Worm (Caenorhabditis elegans) whole organism, L2 larva: ENCODE results near the gene srh-1.

Experiments
- C34F6.9 ChIP-seq: fragments of 150-350 bp; optimal IDR thresholded peaks from 2 replicates; lab custom pipeline; 2014; ENCODE audit warnings: missing biosample characterization, missing genetic modification characterization
- R02D3.7 ChIP-seq: fragments of 150-350 bp; optimal IDR thresholded peaks from 2 replicates; lab custom pipeline; 2014; ENCODE audit warnings: missing biosample characterization, missing genetic modification characterization
- Y55F3AM.14 ChIP-seq: fragments of 200-800 bp; sonication (Bioruptor generic); optimal IDR thresholded peaks from 2 replicates; lab custom pipeline; 2018; ENCODE audit warnings: mild to moderate bottlenecking, missing genetic modification characterization, missing compliant biosample characterization
- ZK546.5 ChIP-seq: sonication (generic microtip); optimal IDR thresholded peaks from 2 replicates; lab custom pipeline; 2017; ENCODE audit warnings: missing biosample characterization, missing genetic modification characterization
- alr-1 ChIP-seq: fragments of 150-350 bp; optimal IDR thresholded peaks from 2 replicates; lab custom pipeline; 2014; ENCODE audit warnings: missing biosample characterization, missing genetic modification characterization
- aly-2 ChIP-seq: fragments of 150-350 bp; optimal IDR thresholded peaks from 2 replicates; lab custom pipeline; 2014; ENCODE audit warnings: missing biosample characterization, missing genetic modification characterization
- ama-1 ChIP-seq: fragments of 150-350 bp; optimal IDR thresholded peaks from 2 replicates; lab custom pipeline; 2018; ENCODE audit warnings: inconsistent platforms
- blmp-1 ChIP-seq: sonication (generic microtip); optimal IDR thresholded peaks from 2 replicates; lab custom pipeline; 2017; ENCODE audit warnings: missing genetic modification characterization, mild to moderate bottlenecking, missing compliant biosample characterization, antibody characterized with exemption, moderate library complexity; ENCODE audit not compliant: insufficient read depth
- ceh-16 ChIP-seq: fragments of 150-350 bp; optimal IDR thresholded peaks from 2 replicates; lab custom pipeline; 2014; ENCODE audit warnings: missing biosample characterization, missing genetic modification characterization
- dmd-4 ChIP-seq: sonication (generic microtip); optimal IDR thresholded peaks from 2 replicates; lab custom pipeline; 2017; ENCODE audit warnings: missing biosample characterization, missing genetic modification characterization
- egl-27 ChIP-seq: sonication (generic microtip); optimal IDR thresholded peaks from 3 replicates; lab custom pipeline; 2017; ENCODE audit warnings: missing biosample characterization, missing genetic modification reagents, missing genetic modification characterization
- elt-1 ChIP-seq: fragments of 150-350 bp; optimal IDR thresholded peaks from 2 replicates; lab custom pipeline; 2014; ENCODE audit warnings: missing biosample characterization, missing genetic modification characterization
- fos-1 ChIP-seq: fragments of 150-350 bp; optimal IDR thresholded peaks from 2 replicates; lab custom pipeline; 2014; ENCODE audit warnings: missing biosample characterization, missing genetic modification characterization
- lin-11 ChIP-seq: fragments of 150-350 bp; sonication (generic microtip); optimal IDR thresholded peaks from 2 replicates; lab custom pipeline; 2014; ENCODE audit warnings: missing biosample characterization, missing genetic modification characterization, inconsistent platforms, mixed read lengths
- lin-13 ChIP-seq: fragments of 150-350 bp; optimal IDR thresholded peaks from 2 replicates; lab custom pipeline; 2014; ENCODE audit warnings: missing biosample characterization, missing genetic modification reagents, missing genetic modification characterization
- lin-39 ChIP-seq: fragments of 150-350 bp; optimal IDR thresholded peaks from 2 replicates; lab custom pipeline; 2014; ENCODE audit warnings: missing biosample characterization, missing genetic modification reagents, missing genetic modification characterization
- lsy-2 ChIP-seq, 2 experiments: fragments of 150-350 bp in 1 of 2; sonication (generic microtip) in 1 of 2; optimal IDR thresholded peaks; 2 replicates each; lab custom pipeline; 2014 to 2017; ENCODE audit warnings: missing biosample characterization in 2 of 2, missing genetic modification characterization in 2 of 2
- mab-5 ChIP-seq: fragments of 150-350 bp; optimal IDR thresholded peaks from 2 replicates; lab custom pipeline; 2014; ENCODE audit warnings: missing biosample characterization, missing genetic modification characterization
- mbf-1 ChIP-seq: sonication (generic microtip); optimal IDR thresholded peaks from 2 replicates; lab custom pipeline; 2017; ENCODE audit warnings: missing biosample characterization, missing genetic modification characterization
- mdl-1 ChIP-seq, 2 experiments: fragments of 150-350 bp in 1 of 2; sonication (generic microtip) in 1 of 2; optimal IDR thresholded peaks; 2 replicates each; lab custom pipeline; 2017; ENCODE audit warnings: missing biosample characterization in 2 of 2, missing genetic modification characterization in 2 of 2
- nhr-10 ChIP-seq: sonication (generic microtip); optimal IDR thresholded peaks from 2 replicates; lab custom pipeline; 2017; ENCODE audit warnings: missing biosample characterization, missing genetic modification characterization
- nhr-11 ChIP-seq: fragments of 150-350 bp; optimal IDR thresholded peaks from 2 replicates; lab custom pipeline; 2014; ENCODE audit warnings: missing biosample characterization, missing genetic modification characterization
- nhr-129 ChIP-seq: fragments of 150-350 bp; optimal IDR thresholded peaks from 2 replicates; lab custom pipeline; 2014; ENCODE audit warnings: missing biosample characterization, missing genetic modification characterization
- nhr-21 ChIP-seq: fragments of 150-350 bp; optimal IDR thresholded peaks from 2 replicates; lab custom pipeline; 2014; ENCODE audit warnings: missing biosample characterization, missing genetic modification characterization
- nhr-23 ChIP-seq: fragments of 150-350 bp; optimal IDR thresholded peaks from 2 replicates; lab custom pipeline; 2014; ENCODE audit warnings: missing biosample characterization, missing genetic modification reagents, missing genetic modification characterization
- nhr-6 ChIP-seq: fragments of 150-350 bp; optimal IDR thresholded peaks from 2 replicates; lab custom pipeline; 2014; ENCODE audit warnings: missing biosample characterization, missing genetic modification characterization
- nhr-77 ChIP-seq: fragments of 150-350 bp; optimal IDR thresholded peaks from 2 replicates; lab custom pipeline; 2014; ENCODE audit warnings: missing biosample characterization, missing genetic modification characterization
- sem-4 ChIP-seq: fragments of 150-350 bp; optimal IDR thresholded peaks from 2 replicates; lab custom pipeline; 2014; ENCODE audit warnings: missing biosample characterization, missing genetic modification reagents, missing genetic modification characterization
- skn-1 ChIP-seq: sonication (generic microtip); optimal IDR thresholded peaks from 2 replicates; lab custom pipeline; 2017; ENCODE audit warnings: missing biosample characterization, missing genetic modification characterization
- sma-9 ChIP-seq, 2 experiments: fragments of 150-350 bp in 1 of 2; sonication (generic microtip) in 1 of 2; optimal IDR thresholded peaks; 2 replicates each; lab custom pipeline; 2014 to 2016; ENCODE audit warnings: missing genetic modification characterization in 2 of 2, mild to moderate bottlenecking in 1 of 2, missing biosample characterization in 1 of 2, missing compliant biosample characterization in 1 of 2, missing genetic modification reagents in 1 of 2, moderate library complexity in 1 of 2
- snpc-4 ChIP-seq: fragments of 150-350 bp; optimal IDR thresholded peaks from 2 replicates; lab custom pipeline; 2014; ENCODE audit warnings: missing biosample characterization, missing genetic modification characterization
- unc-55 ChIP-seq: fragments of 150-350 bp; sonication (generic microtip); optimal IDR thresholded peaks from 3 replicates; lab custom pipeline; 2014; ENCODE audit warnings: missing biosample characterization, missing genetic modification reagents, missing genetic modification characterization
- zag-1 ChIP-seq: fragments of 150-350 bp; optimal IDR thresholded peaks from 2 replicates; lab custom pipeline; 2014; ENCODE audit warnings: missing biosample characterization, missing genetic modification characterization
- ztf-1 ChIP-seq: fragments of 200-800 bp; sonication (Bioruptor generic); conservative IDR thresholded peaks from 2 replicates; pipeline ENCODE4 v1.3.6; 2022; ENCODE audit warnings: missing genetic modification characterization, missing compliant biosample characterization
- ztf-11 ChIP-seq: sonication (generic microtip); optimal IDR thresholded peaks from 2 replicates; lab custom pipeline; 2017; ENCODE audit warnings: missing biosample characterization, missing genetic modification characterization

Gene srh-1

ce11 chrV:11450257-11450656 lies 35.4 kb upstream of the srh-1 start, which contains the start of gene col-156:
Gene col-156 (minus strand): TSS chrV:11450357.
- TF ChIP-seq lsy-2 (tag; optimal IDR thresholded peaks at IDR 0.05; lab: Kevin White, UChicago) (no peak), lin-39 (tag; lab: Kevin White, UChicago) (no peak), dmd-4 (tag; lab: Kevin White, UChicago) (no peak), nhr-10 (tag; lab: Kevin White, UChicago) (no peak), ZK546.5 (tag; lab: Kevin White, UChicago) (no peak), mdl-1 (tag; optimal IDR thresholded peaks at IDR 0.05; lab: Kevin White, UChicago) (no peak), C34F6.9 (tag; lab: Kevin White, UChicago) (no peak), lin-11 (tag; lab: Kevin White, UChicago) (no peak), elt-1 (tag; lab: Kevin White, UChicago) (no peak), blmp-1 (tag; lab: Kevin White, UChicago) (no peak)
- TF ChIP-seq, all 48 proteins: peak for 0

ce11 chrV:11454917-11455316 lies 30.7 kb upstream of the srh-1 start:
- TF ChIP-seq egl-27 (tag; lab: Kevin White, UChicago) (no peak), fos-1 (tag; lab: Kevin White, UChicago) (no peak), aly-2 (tag; lab: Kevin White, UChicago) (no peak), lin-39 (tag; lab: Kevin White, UChicago) (no peak), nhr-6 (tag; lab: Kevin White, UChicago) (no peak), ama-1 (lab: Kevin White, UChicago) (no peak), sma-9 (GFP tag; optimal IDR thresholded peaks at IDR 0.05; lab: Kevin White, UChicago) (no peak), sma-9 (tag; optimal IDR thresholded peaks at IDR 0.05; lab: Kevin White, UChicago) (no peak), nhr-11 (no peak), snpc-4 (no peak), elt-1 (tag; lab: Kevin White, UChicago) (no peak), ceh-16 (tag; lab: Kevin White, UChicago) (no peak), sem-4 (tag; lab: Kevin White, UChicago) (no peak), unc-55 (GFP tag; lab: Kevin White, UChicago) (no peak), lsy-2 (tag; optimal IDR thresholded peaks at IDR 0.05; lab: Kevin White, UChicago) (no peak), dmd-4 (tag; lab: Kevin White, UChicago) (no peak), mab-5 (tag; lab: Kevin White, UChicago) (no peak), alr-1 (tag; lab: Kevin White, UChicago) (no peak), ztf-11 (tag; lab: Kevin White, UChicago) (no peak), Y55F3AM.14 (GFP tag; lab: Kevin White, UChicago) (no peak), zag-1 (tag; lab: Kevin White, UChicago) (no peak)

ce11 chrV:11459255-11459654 lies 26.4 kb upstream of the srh-1 start, which contains the start of gene T11F9.1:
Gene T11F9.1 (plus strand): TSS chrV:11459555.
- no peak for TF ChIP-seq sem-4 (tag; lab: Kevin White, UChicago)
- TF ChIP-seq aly-2 (tag; lab: Kevin White, UChicago) = no peak
- TF ChIP-seq lin-13 (GFP tag; lab: Kevin White, UChicago) = no peak
- TF ChIP-seq Y55F3AM.14 (GFP tag; lab: Kevin White, UChicago) = no peak
- TF ChIP-seq skn-1 = no peak
- no peak for TF ChIP-seq nhr-23 (tag; lab: Kevin White, UChicago)
- TF ChIP-seq C34F6.9 (tag; lab: Kevin White, UChicago) = no peak
- TF ChIP-seq nhr-21 (tag; lab: Kevin White, UChicago) = no peak
- TF ChIP-seq R02D3.7 = no peak
- no peak for TF ChIP-seq alr-1 (tag; lab: Kevin White, UChicago)
- no peak for TF ChIP-seq mbf-1 (tag; lab: Kevin White, UChicago)
- TF ChIP-seq mdl-1 (tag; optimal IDR thresholded peaks at IDR 0.05; lab: Kevin White, UChicago) = no peak
- TF ChIP-seq nhr-77 = no peak
- no peak for TF ChIP-seq nhr-129 (tag; lab: Kevin White, UChicago)
- no peak for TF ChIP-seq ama-1 (lab: Kevin White, UChicago)

DNA sequence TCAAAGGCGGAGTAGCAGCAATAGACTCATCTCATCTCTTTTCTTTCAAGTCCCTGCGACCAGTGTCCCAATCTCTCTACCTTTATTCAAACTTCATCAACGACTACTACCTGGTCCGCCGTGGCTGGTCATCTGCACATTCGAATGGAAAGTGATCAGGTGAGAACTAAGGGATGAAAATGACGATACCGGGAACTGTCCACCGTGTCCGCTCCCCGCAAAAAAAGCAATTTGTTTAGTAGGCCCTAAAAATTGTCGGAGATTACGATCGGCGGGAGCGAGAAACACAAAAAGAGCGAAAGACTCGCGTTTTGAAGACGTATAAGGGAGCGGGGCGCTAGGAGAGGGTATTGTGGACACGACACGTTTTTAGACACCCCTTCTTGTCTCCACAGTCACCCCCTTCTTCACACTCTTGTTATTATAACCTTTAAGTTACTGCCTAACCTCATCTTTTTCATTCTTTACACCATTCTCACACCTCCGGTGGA lies 22.6 kb upstream of the srh-1 start, which contains the start of gene zipt-16:
Gene zipt-16 (plus strand): TSS at position 51 of the 491 bp plus-strand sequence.
- TF ChIP-seq ztf-1 (0 out of 2 replicates have a peak, but pooled peaks have one; percentile 60), lin-13 (GFP tag; lab: Kevin White, UChicago) (no peak), nhr-23 (tag; lab: Kevin White, UChicago) (no peak)
